Fruit fly (Drosophila melanogaster) S2 (cell line): ENCODE measurements around the gene dsb.

ENCODE experiments used
- CG8478 ChIP-seq: fragments of >200 bp; optimal IDR thresholded peaks from 2 replicates; lab custom pipeline; 2018
- CTCF ChIP-seq, 2 experiments: fragments of >200 bp; optimal IDR thresholded peaks; 2 replicates each; lab custom pipeline; 2018

DNA sequence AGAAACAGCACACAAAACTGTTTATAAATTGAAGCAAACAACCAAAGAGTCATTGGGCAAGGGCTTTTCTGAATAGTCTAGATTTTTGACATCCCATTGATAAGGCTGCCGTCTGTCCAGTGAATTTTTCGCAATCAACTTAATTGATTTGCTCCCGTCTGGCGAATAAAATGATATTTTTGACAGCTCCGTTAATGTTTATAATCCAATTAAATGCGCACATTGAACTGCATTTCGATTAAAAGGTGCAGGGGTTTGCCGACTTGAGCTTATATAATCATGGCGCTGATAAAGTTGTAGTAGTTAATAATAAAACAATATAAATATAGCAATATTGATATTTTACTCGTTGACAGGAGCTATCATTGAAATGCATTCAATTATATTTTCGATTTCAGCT lies 997 bp downstream of the dsb start:
- TF ChIP-seq CTCF (optimal IDR thresholded peaks at IDR 0.05; lab: Kevin White, UChicago) (no peak), CG8478 (no peak)
